Worm (Caenorhabditis elegans) whole organism, mixed stage, embryonic: ENCODE data around the gene stau-1.

ENCODE experiments used
- M03D4.4 ChIP-seq: sonication (generic microtip); optimal IDR thresholded peaks from 2 replicates; lab custom pipeline; 2017; ENCODE audit warnings: mild to moderate bottlenecking, missing genetic modification characterization, missing compliant biosample characterization
- bed-3 ChIP-seq: fragments of 200-800 bp; sonication (Bioruptor generic); optimal IDR thresholded peaks from 3 replicates; lab custom pipeline; 2018; ENCODE audit warnings: mild to moderate bottlenecking, missing genetic modification characterization, moderate library complexity, missing compliant biosample characterization
- blmp-1 ChIP-seq: fragments of 150-350 bp; optimal IDR thresholded peaks from 2 replicates; lab custom pipeline; 2014; ENCODE audit warnings: missing biosample characterization, missing genetic modification characterization
- ceh-39 ChIP-seq: fragments of 150-350 bp; optimal IDR thresholded peaks from 2 replicates; lab custom pipeline; 2014; ENCODE audit warnings: missing biosample characterization, missing genetic modification characterization
- ceh-43 ChIP-seq: fragments of 200-800 bp; sonication (Bioruptor generic); optimal IDR thresholded peaks from 2 replicates; lab custom pipeline; 2018; ENCODE audit warnings: mild to moderate bottlenecking, missing genetic modification characterization, moderate library complexity, missing compliant biosample characterization
- ceh-83 ChIP-seq: fragments of 200-800 bp; sonication (Bioruptor generic); optimal IDR thresholded peaks from 2 replicates; lab custom pipeline; 2018; ENCODE audit warnings: mild to moderate bottlenecking, missing genetic modification characterization, missing compliant biosample characterization
- ces-1 ChIP-seq: fragments of 150-350 bp; optimal IDR thresholded peaks from 2 replicates; lab custom pipeline; 2014; ENCODE audit warnings: missing biosample characterization, missing genetic modification reagents, missing genetic modification characterization
- cnd-1 ChIP-seq: fragments of 200-800 bp; sonication (Bioruptor generic); optimal IDR thresholded peaks from 2 replicates; lab custom pipeline; 2018; ENCODE audit warnings: mild to moderate bottlenecking, missing genetic modification characterization, missing compliant biosample characterization
- drap-1 ChIP-seq: fragments of 200-800 bp; sonication (Bioruptor generic); optimal IDR thresholded peaks from 3 replicates; lab custom pipeline; 2018; ENCODE audit warnings: mild to moderate bottlenecking, missing genetic modification characterization, missing compliant biosample characterization
- elt-1 ChIP-seq: sonication (generic microtip); optimal IDR thresholded peaks from 2 replicates; lab custom pipeline; 2017; ENCODE audit warnings: missing genetic modification characterization, mild to moderate bottlenecking, missing compliant biosample characterization, antibody characterized with exemption, moderate library complexity, borderline replicate concordance; ENCODE audit not compliant: insufficient read depth
- elt-3 ChIP-seq: fragments of 150-350 bp; optimal IDR thresholded peaks from 2 replicates; lab custom pipeline; 2014; ENCODE audit warnings: missing biosample characterization, missing genetic modification characterization
- flh-1 ChIP-seq: fragments of 200-800 bp; sonication (Bioruptor generic); optimal IDR thresholded peaks from 2 replicates; lab custom pipeline; 2018; ENCODE audit warnings: mild to moderate bottlenecking, missing genetic modification characterization, moderate library complexity, missing compliant biosample characterization
- ham-2 ChIP-seq: fragments of 200-800 bp; sonication (Bioruptor generic); optimal IDR thresholded peaks from 2 replicates; lab custom pipeline; 2018; ENCODE audit warnings: mild to moderate bottlenecking, missing genetic modification characterization, missing compliant biosample characterization
- hlh-1 ChIP-seq: fragments of 150-350 bp; optimal IDR thresholded peaks from 2 replicates; lab custom pipeline; 2014; ENCODE audit warnings: missing biosample characterization, missing genetic modification reagents, missing genetic modification characterization
- lin-13 ChIP-seq: fragments of 150-350 bp; optimal IDR thresholded peaks from 2 replicates; lab custom pipeline; 2014; ENCODE audit warnings: missing biosample characterization, missing genetic modification characterization
- lin-32 ChIP-seq: fragments of 200-800 bp; sonication (Bioruptor generic); optimal IDR thresholded peaks from 2 replicates; lab custom pipeline; 2018; ENCODE audit warnings: mild to moderate bottlenecking, missing genetic modification characterization, missing compliant biosample characterization
- lsy-2 ChIP-seq: fragments of 150-350 bp; optimal IDR thresholded peaks from 2 replicates; lab custom pipeline; 2014; ENCODE audit warnings: missing biosample characterization, missing genetic modification characterization
- mep-1 ChIP-seq: fragments of 150-350 bp; optimal IDR thresholded peaks from 2 replicates; lab custom pipeline; 2017; ENCODE audit warnings: missing biosample characterization, missing genetic modification reagents, missing genetic modification characterization, inconsistent platforms
- nhr-12 ChIP-seq: fragments of 150-350 bp; optimal IDR thresholded peaks from 2 replicates; lab custom pipeline; 2014; ENCODE audit warnings: missing biosample characterization, missing genetic modification characterization
- nhr-2 ChIP-seq: fragments of 150-350 bp; optimal IDR thresholded peaks from 2 replicates; lab custom pipeline; 2014; ENCODE audit warnings: missing biosample characterization, missing genetic modification characterization
- nhr-237 ChIP-seq: fragments of 150-350 bp; optimal IDR thresholded peaks from 2 replicates; lab custom pipeline; 2014; ENCODE audit warnings: missing biosample characterization, missing genetic modification characterization
- nhr-28 ChIP-seq: fragments of 150-350 bp; optimal IDR thresholded peaks from 2 replicates; lab custom pipeline; 2014; ENCODE audit warnings: missing biosample characterization, missing genetic modification characterization
- nhr-76 ChIP-seq: sonication (generic microtip); optimal IDR thresholded peaks from 2 replicates; lab custom pipeline; 2017; ENCODE audit warnings: missing biosample characterization, missing genetic modification characterization
- pha-4 ChIP-seq: fragments of 150-350 bp; optimal IDR thresholded peaks from 2 replicates; lab custom pipeline; 2018; ENCODE audit warnings: missing biosample characterization, missing genetic modification reagents, missing genetic modification characterization
- sem-2 ChIP-seq: fragments of 200-800 bp; sonication (Bioruptor generic); optimal IDR thresholded peaks from 2 replicates; lab custom pipeline; 2018; ENCODE audit warnings: mild to moderate bottlenecking, missing genetic modification characterization, missing compliant biosample characterization
- snpc-4 ChIP-seq: fragments of 150-350 bp; optimal IDR thresholded peaks from 2 replicates; lab custom pipeline; 2014; ENCODE audit warnings: missing biosample characterization, missing genetic modification characterization
- sptf-1 ChIP-seq: sonication (generic microtip); optimal IDR thresholded peaks from 2 replicates; lab custom pipeline; 2017; ENCODE audit warnings: mild to moderate bottlenecking, missing genetic modification characterization, moderate library complexity, missing compliant biosample characterization
- tbx-8 ChIP-seq: fragments of 200-800 bp; sonication (Bioruptor generic); optimal IDR thresholded peaks from 2 replicates; lab custom pipeline; 2018; ENCODE audit warnings: mild to moderate bottlenecking, missing genetic modification characterization, moderate library complexity, missing compliant biosample characterization
- unc-120 ChIP-seq: sonication (generic microtip); optimal IDR thresholded peaks from 2 replicates; lab custom pipeline; 2017; ENCODE audit warnings: missing genetic modification characterization, missing compliant biosample characterization; ENCODE audit not compliant: poor library complexity, severe bottlenecking
- unc-39 ChIP-seq: fragments of 150-350 bp; optimal IDR thresholded peaks from 2 replicates; lab custom pipeline; 2014; ENCODE audit warnings: missing biosample characterization, missing genetic modification characterization
- unc-62 ChIP-seq: fragments of 150-350 bp; optimal IDR thresholded peaks from 2 replicates; lab custom pipeline; 2014; ENCODE audit warnings: missing biosample characterization, missing genetic modification reagents, missing genetic modification characterization
- zip-8 ChIP-seq: fragments of 150-350 bp; optimal IDR thresholded peaks from 2 replicates; lab custom pipeline; 2014; ENCODE audit warnings: missing biosample characterization, missing genetic modification characterization
- ztf-11 ChIP-seq: fragments of 150-350 bp; optimal IDR thresholded peaks from 2 replicates; lab custom pipeline; 2014; ENCODE audit warnings: missing biosample characterization, missing genetic modification characterization

Gene stau-1

DNA sequence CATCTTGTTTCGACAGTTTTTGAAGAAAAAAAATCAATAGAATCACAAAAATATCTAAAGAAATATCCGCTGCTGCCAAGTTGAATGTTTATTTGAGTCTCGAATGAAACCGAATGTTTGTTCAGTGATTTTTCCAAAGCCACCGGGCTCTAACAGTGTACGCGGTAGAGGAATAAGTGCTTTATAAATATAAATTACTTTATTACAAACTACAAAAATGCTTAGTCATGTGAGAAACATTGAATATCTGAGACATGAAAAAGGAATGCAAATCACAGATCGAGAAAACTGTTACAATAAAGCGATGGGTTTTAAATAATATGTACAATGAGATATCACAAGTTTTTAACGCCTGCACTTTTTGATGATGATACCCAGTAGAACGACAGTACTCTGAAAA lies 3.3 kb upstream of the stau-1 start, which contains the start of gene F55A4.7:
Gene F55A4.7 (minus strand): TSS at position 101 of the 400 bp plus-strand sequence.
- TF ChIP-seq unc-39, result no peak
- TF ChIP-seq tbx-8, result no peak
- no peak for TF ChIP-seq cnd-1 (tag; lab: Kevin White, UChicago)
- no peak for TF ChIP-seq pha-4 (tag; lab: Kevin White, UChicago)
- TF ChIP-seq unc-120 (tag; lab: Kevin White, UChicago), result no peak
- no peak for TF ChIP-seq nhr-76 (tag; lab: Kevin White, UChicago)
- TF ChIP-seq nhr-237 (tag; lab: Kevin White, UChicago), result no peak
- TF ChIP-seq M03D4.4 (tag; lab: Kevin White, UChicago), result no peak

DNA sequence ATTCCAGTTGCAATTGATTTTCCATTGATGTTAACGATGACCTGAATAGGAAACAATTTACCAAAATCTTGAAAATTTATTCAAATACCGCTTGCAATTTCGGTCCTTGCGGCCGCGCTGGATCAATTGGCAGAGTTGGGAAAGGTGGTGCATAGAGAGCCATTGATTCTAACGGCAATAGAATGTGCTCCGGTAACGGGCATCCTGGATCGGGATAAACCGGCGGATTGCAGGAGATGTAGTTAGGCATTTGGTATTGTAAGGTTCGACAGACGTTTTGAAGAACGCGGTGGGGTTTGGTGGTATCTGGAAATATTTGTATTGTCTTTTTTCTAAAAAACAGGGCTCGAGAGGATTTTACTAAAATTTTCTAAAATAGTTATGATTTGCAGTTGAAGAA lies 4.2 kb downstream of the stau-1 start:
- TF ChIP-seq lin-32 (GFP tag; lab: Kevin White, UChicago) (no peak), lsy-2 (no peak), drap-1 (GFP tag; lab: Kevin White, UChicago) (no peak), nhr-2 (no peak), tbx-8 (no peak), nhr-12 (tag; lab: Kevin White, UChicago) (no peak), nhr-28 (tag; lab: Kevin White, UChicago) (no peak), ces-1 (no peak)
- TF ChIP-seq, all 35 proteins: peak for 0

DNA sequence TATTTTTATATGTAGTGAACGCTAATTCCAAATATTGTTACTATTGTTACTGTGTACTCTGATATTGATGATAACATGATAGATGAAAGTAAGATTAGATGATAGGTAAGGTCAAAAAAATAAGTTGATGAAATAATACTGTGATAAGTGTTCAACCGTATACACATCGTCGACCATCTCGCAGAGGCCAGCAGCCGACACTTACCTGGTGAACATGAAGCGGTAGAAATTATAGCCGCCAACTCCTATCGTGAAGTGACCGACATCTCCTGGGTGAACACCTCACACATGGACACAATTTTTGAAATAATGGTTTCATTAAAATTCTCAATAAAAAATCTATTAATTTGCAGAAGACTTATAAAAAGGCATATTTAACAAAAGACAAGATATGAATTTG lies 7.7 kb downstream of the stau-1 start:
- TF ChIP-seq ztf-11 (tag; lab: Kevin White, UChicago) (no peak), unc-39 (no peak), unc-120 (tag; lab: Kevin White, UChicago) (no peak), nhr-237 (tag; lab: Kevin White, UChicago) (no peak), hlh-1 (tag; lab: Kevin White, UChicago) (no peak), bed-3 (GFP tag; lab: Kevin White, UChicago) (no peak), pha-4 (tag; lab: Kevin White, UChicago) (no peak), lin-13 (tag; lab: Kevin White, UChicago) (no peak), ceh-39 (no peak), blmp-1 (tag; lab: Kevin White, UChicago) (no peak), ceh-43 (GFP tag; lab: Kevin White, UChicago) (no peak), ham-2 (GFP tag; lab: Kevin White, UChicago) (no peak), lin-32 (GFP tag; lab: Kevin White, UChicago) (no peak), ceh-83 (no peak), unc-62 (GFP tag; lab: Kevin White, UChicago) (no peak), zip-8 (tag; lab: Kevin White, UChicago) (no peak), sptf-1 (tag; lab: Kevin White, UChicago) (no peak)

DNA sequence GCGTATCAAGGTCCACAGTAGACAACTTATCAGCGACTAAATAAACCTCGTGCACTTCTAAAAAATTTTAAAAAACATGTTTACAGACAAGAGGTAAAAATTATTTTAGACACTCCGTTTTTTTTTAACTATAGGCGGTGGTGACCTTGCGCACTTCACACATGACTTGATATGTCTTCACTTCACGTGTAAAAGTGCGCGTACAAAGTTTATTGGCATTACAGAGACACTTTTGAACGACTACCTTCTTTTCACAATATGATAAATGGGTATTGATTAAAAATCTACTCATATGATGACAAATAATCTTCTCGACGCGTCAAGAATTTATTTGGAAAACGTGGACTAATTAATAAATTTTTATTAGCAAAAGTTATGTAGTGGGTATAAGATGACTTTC lies 8.4 kb downstream of the stau-1 start:
- TF ChIP-seq ceh-43 (GFP tag; lab: Kevin White, UChicago), result no peak
- TF ChIP-seq nhr-76 (tag; lab: Kevin White, UChicago), result no peak
- TF ChIP-seq drap-1 (GFP tag; lab: Kevin White, UChicago), result no peak
- no peak for TF ChIP-seq tbx-8
- no peak for TF ChIP-seq flh-1 (GFP tag; lab: Kevin White, UChicago)
- TF ChIP-seq ceh-39, result no peak
- TF ChIP-seq blmp-1 (tag; lab: Kevin White, UChicago), result no peak
- TF ChIP-seq ceh-83, result no peak
- TF ChIP-seq hlh-1 (tag; lab: Kevin White, UChicago), result no peak
- no peak for TF ChIP-seq M03D4.4 (tag; lab: Kevin White, UChicago)
- no peak for TF ChIP-seq nhr-28 (tag; lab: Kevin White, UChicago)
- no peak for TF ChIP-seq elt-3
- TF ChIP-seq sem-2 (GFP tag; lab: Kevin White, UChicago), result no peak
- no peak for TF ChIP-seq elt-1 (tag; lab: Kevin White, UChicago)
- TF ChIP-seq lin-13 (tag; lab: Kevin White, UChicago), result no peak
- no peak for TF ChIP-seq nhr-12 (tag; lab: Kevin White, UChicago)

DNA sequence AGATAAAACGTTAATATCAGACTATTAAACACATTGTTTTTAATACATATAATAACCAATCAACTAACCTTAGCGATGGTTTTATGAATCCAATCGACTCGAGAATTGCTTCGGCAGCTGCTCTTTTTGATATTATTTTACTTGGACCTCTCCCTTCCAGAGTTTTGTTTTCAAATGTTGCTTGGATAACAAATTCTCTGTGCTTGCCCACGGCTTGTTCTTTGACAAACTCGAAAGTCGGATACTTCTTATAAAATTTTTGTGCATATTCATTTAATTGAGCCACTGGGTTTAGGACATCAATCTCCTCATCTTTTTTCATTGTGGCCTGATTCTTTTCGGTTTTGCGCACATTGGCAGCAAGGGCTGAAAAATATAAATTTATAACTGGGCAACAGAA lies 10.1 kb downstream of the stau-1 start, which contains the start of gene F55A4.3:
Gene F55A4.3 (minus strand): TSS at position 101 of the 400 bp plus-strand sequence.
- TF ChIP-seq ceh-39 (no peak), snpc-4 (no peak), hlh-1 (tag; lab: Kevin White, UChicago) (no peak), pha-4 (tag; lab: Kevin White, UChicago) (no peak), sptf-1 (tag; lab: Kevin White, UChicago) (no peak), mep-1 (tag; lab: Kevin White, UChicago) (no peak)
